Fruit fly (Drosophila melanogaster) whole organism, embryonic: Measurements from ENCODE around the gene Dscam3.

ENCODE experiments used
- Aef1 ChIP-seq: fragments of 200-800 bp; sonication (Bioruptor generic); IDR thresholded peaks from 3 replicates; pipeline ENCODE4 v1.3.6; 2022; ENCODE audit warnings: missing biosample characterization, missing genetic modification characterization
- Bdp1 ChIP-seq: fragments of 200-800 bp; sonication (Bioruptor generic); optimal IDR thresholded peaks from 3 replicates; lab custom pipeline; 2016; ENCODE audit warnings: missing biosample characterization, missing genetic modification characterization
- Blimp-1 ChIP-seq: fragments of 200-800 bp; sonication (Bioruptor generic); optimal IDR thresholded peaks from 3 replicates; lab custom pipeline; 2018; ENCODE audit warnings: missing biosample characterization, missing genetic modification characterization, mild to moderate bottlenecking, moderate library complexity, missing genetic modification reagents
- CG10209 ChIP-seq: fragments of 200-800 bp; sonication (Bioruptor generic); optimal IDR thresholded peaks from 3 replicates; lab custom pipeline; 2017; ENCODE audit warnings: missing biosample characterization, mild to moderate bottlenecking, missing genetic modification characterization, missing genetic modification reagents
- CG12744 ChIP-seq: fragments of 200-800 bp; sonication (Bioruptor generic); optimal IDR thresholded peaks from 2 replicates; lab custom pipeline; 2016; ENCODE audit warnings: missing biosample characterization, missing genetic modification characterization
- CG16779 ChIP-seq: fragments of 200-800 bp; sonication (Bioruptor generic); IDR thresholded peaks from 2 replicates; pipeline ENCODE4 v1.3.6; 2022; ENCODE audit warnings: missing biosample characterization, missing genetic modification characterization
- CG2678 ChIP-seq: fragments of 200-800 bp; sonication (Bioruptor generic); optimal IDR thresholded peaks from 3 replicates; lab custom pipeline; 2019; ENCODE audit warnings: missing biosample characterization, mild to moderate bottlenecking, missing genetic modification characterization, moderate library complexity
- CG2875 ChIP-seq: fragments of 200-800 bp; sonication (Bioruptor generic); optimal IDR thresholded peaks from 2 replicates; lab custom pipeline; 2017; ENCODE audit warnings: missing biosample characterization, mild to moderate bottlenecking, missing genetic modification characterization, missing genetic modification reagents
- CG3281 ChIP-seq: fragments of 200-800 bp; sonication (Bioruptor generic); optimal IDR thresholded peaks from 3 replicates; lab custom pipeline; 2017; ENCODE audit warnings: missing biosample characterization, mild to moderate bottlenecking, missing genetic modification characterization
- CG34376 ChIP-seq: fragments of 200-800 bp; sonication (Bioruptor generic); optimal IDR thresholded peaks from 2 replicates; lab custom pipeline; 2018; ENCODE audit warnings: missing biosample characterization, mild to moderate bottlenecking, missing genetic modification characterization
- CG4424 ChIP-seq: fragments of 200-800 bp; sonication (Bioruptor generic); optimal IDR thresholded peaks from 3 replicates; lab custom pipeline; 2016; ENCODE audit warnings: missing biosample characterization, missing genetic modification characterization
- CG6254 ChIP-seq: fragments of 200-800 bp; sonication (Bioruptor generic); optimal IDR thresholded peaks from 3 replicates; lab custom pipeline; 2017; ENCODE audit warnings: mild to moderate bottlenecking, missing biosample characterization, missing genetic modification reagents, missing genetic modification characterization
- CG6654 ChIP-seq: fragments of 200-800 bp; sonication (Bioruptor generic); optimal IDR thresholded peaks from 2 replicates; lab custom pipeline; 2017; ENCODE audit warnings: missing biosample characterization, mild to moderate bottlenecking, missing genetic modification characterization
- CG9437 ChIP-seq: fragments of 200-800 bp; sonication (Bioruptor generic); optimal IDR thresholded peaks from 2 replicates; lab custom pipeline; 2018; ENCODE audit warnings: missing biosample characterization, mild to moderate bottlenecking, missing genetic modification characterization
- CG9727 ChIP-seq: fragments of 200-800 bp; sonication (Bioruptor generic); optimal IDR thresholded peaks from 3 replicates; lab custom pipeline; 2017; ENCODE audit warnings: missing biosample characterization, mild to moderate bottlenecking, missing genetic modification characterization
- D19A ChIP-seq: fragments of 200-800 bp; optimal IDR thresholded peaks from 3 replicates; lab custom pipeline; 2019; ENCODE audit warnings: missing biosample characterization, mild to moderate bottlenecking, missing genetic modification characterization, moderate library complexity
- Doc3 ChIP-seq: fragments of 200-800 bp; sonication (Bioruptor generic); IDR thresholded peaks from 3 replicates; pipeline ENCODE4 v1.3.6; 2022; ENCODE audit warnings: missing biosample characterization, missing genetic modification characterization; ENCODE audit not compliant: partially characterized antibody
- Ets97D ChIP-seq: fragments of 200-800 bp; sonication (Bioruptor generic); optimal IDR thresholded peaks from 3 replicates; lab custom pipeline; 2016; ENCODE audit warnings: missing biosample characterization, missing genetic modification characterization
- HLH4C ChIP-seq: fragments of 200-800 bp; sonication (Bioruptor generic); IDR thresholded peaks from 3 replicates; pipeline ENCODE4 v1.3.6; 2022; ENCODE audit warnings: missing biosample characterization, missing genetic modification characterization; ENCODE audit not compliant: partially characterized antibody
- Oli ChIP-seq: fragments of 200-800 bp; sonication (Bioruptor generic); optimal IDR thresholded peaks from 2 replicates; lab custom pipeline; 2018; ENCODE audit warnings: missing biosample characterization, mild to moderate bottlenecking, missing genetic modification characterization, moderate library complexity
- PHDP ChIP-seq: fragments of 200-800 bp; sonication (Bioruptor generic); optimal IDR thresholded peaks from 3 replicates; lab custom pipeline; 2018; ENCODE audit warnings: missing biosample characterization, mild to moderate bottlenecking, missing genetic modification characterization, moderate library complexity
- Sin3A ChIP-seq: fragments of >200 bp; optimal IDR thresholded peaks from 2 replicates; lab custom pipeline; 2018
- Sox100B ChIP-seq: fragments of 200-800 bp; sonication (Bioruptor generic); optimal IDR thresholded peaks from 3 replicates; lab custom pipeline; 2018; ENCODE audit warnings: missing biosample characterization, mild to moderate bottlenecking, missing genetic modification characterization
- amos ChIP-seq: fragments of 200-800 bp; sonication (Bioruptor generic); IDR thresholded peaks from 2 replicates; pipeline ENCODE4 v1.3.6; 2022; ENCODE audit warnings: missing biosample characterization, missing genetic modification characterization; ENCODE audit not compliant: partially characterized antibody
- ara ChIP-seq: fragments of 200-800 bp; sonication (Bioruptor generic); IDR thresholded peaks from 2 replicates; pipeline ENCODE4 v1.3.6; 2022; ENCODE audit warnings: missing biosample characterization, missing genetic modification characterization
- az2 ChIP-seq: fragments of 200-800 bp; sonication (Bioruptor generic); optimal IDR thresholded peaks from 3 replicates; lab custom pipeline; 2016; ENCODE audit warnings: missing biosample characterization, missing genetic modification characterization
- btn ChIP-seq: fragments of 200-800 bp; sonication (Bioruptor generic); optimal IDR thresholded peaks from 2 replicates; lab custom pipeline; 2016; ENCODE audit warnings: missing biosample characterization, missing genetic modification characterization
- cad ChIP-seq: fragments of >200 bp; optimal IDR thresholded peaks from 2 replicates; lab custom pipeline; 2017; ENCODE audit warnings: missing biosample characterization, missing genetic modification characterization
- da ChIP-seq: fragments of 200-800 bp; sonication (Bioruptor generic); optimal IDR thresholded peaks from 2 replicates; lab custom pipeline; 2016; ENCODE audit warnings: missing biosample characterization, missing genetic modification characterization
- dan ChIP-seq: fragments of 200-800 bp; sonication (Bioruptor generic); IDR thresholded peaks from 2 replicates; pipeline ENCODE4 v1.3.6; 2022; ENCODE audit warnings: missing biosample characterization, missing genetic modification characterization
- dmrt11E ChIP-seq: fragments of 200-800 bp; sonication (Bioruptor generic); optimal IDR thresholded peaks from 3 replicates; lab custom pipeline; 2018; ENCODE audit warnings: missing biosample characterization, mild to moderate bottlenecking, missing genetic modification characterization, moderate library complexity
- dmrt99B ChIP-seq: fragments of 200-800 bp; sonication (Bioruptor generic); optimal IDR thresholded peaks from 2 replicates; lab custom pipeline; 2018; ENCODE audit warnings: missing biosample characterization, mild to moderate bottlenecking, missing genetic modification characterization, moderate library complexity
- exex ChIP-seq: fragments of 200-800 bp; sonication (Bioruptor generic); optimal IDR thresholded peaks from 4 replicates; lab custom pipeline; 2018; ENCODE audit warnings: missing biosample characterization, mild to moderate bottlenecking, missing genetic modification characterization, moderate library complexity
- h ChIP-seq: fragments of >200 bp; optimal IDR thresholded peaks from 2 replicates; lab custom pipeline; 2017
- inv ChIP-seq: fragments of 200-800 bp; sonication (Bioruptor generic); IDR thresholded peaks from 2 replicates; pipeline ENCODE4 v1.3.6; 2022; ENCODE audit warnings: missing biosample characterization, missing genetic modification characterization; ENCODE audit not compliant: partially characterized antibody
- jing ChIP-seq: fragments of 200-800 bp; sonication (Bioruptor generic); optimal IDR thresholded peaks from 2 replicates; lab custom pipeline; 2018; ENCODE audit warnings: missing biosample characterization, mild to moderate bottlenecking, missing genetic modification characterization
- ken ChIP-seq: fragments of 200-800 bp; sonication (Bioruptor generic); IDR thresholded peaks from 3 replicates; pipeline ENCODE4 v1.3.6; 2022; ENCODE audit warnings: missing biosample characterization, missing genetic modification characterization
- lilli ChIP-seq: fragments of 200-800 bp; sonication (Bioruptor generic); optimal IDR thresholded peaks from 3 replicates; lab custom pipeline; 2016; ENCODE audit warnings: missing biosample characterization, missing genetic modification characterization
- nerfin-1 ChIP-seq: fragments of 200-800 bp; sonication (Bioruptor generic); optimal IDR thresholded peaks from 3 replicates; lab custom pipeline; 2019; ENCODE audit warnings: missing biosample characterization, mild to moderate bottlenecking, missing genetic modification characterization, moderate library complexity
- nom ChIP-seq: fragments of 200-800 bp; sonication (Bioruptor generic); optimal IDR thresholded peaks from 2 replicates; lab custom pipeline; 2017; ENCODE audit warnings: missing biosample characterization, missing genetic modification characterization, mild to moderate bottlenecking, moderate library complexity, missing genetic modification reagents
- onecut ChIP-seq: fragments of 200-800 bp; sonication (Bioruptor generic); IDR thresholded peaks from 2 replicates; pipeline ENCODE4 v1.3.6; 2022; ENCODE audit warnings: missing biosample characterization, missing genetic modification characterization
- pfk ChIP-seq: fragments of 200-800 bp; sonication (Bioruptor generic); optimal IDR thresholded peaks from 2 replicates; lab custom pipeline; 2018; ENCODE audit warnings: missing biosample characterization, mild to moderate bottlenecking, missing genetic modification characterization, moderate library complexity
- ranshi ChIP-seq: fragments of 200-800 bp; sonication (Bioruptor generic); IDR thresholded peaks from 2 replicates; pipeline ENCODE4 v1.3.6; 2022; ENCODE audit warnings: missing biosample characterization, missing genetic modification characterization
- rib ChIP-seq: fragments of 200-800 bp; sonication (Bioruptor generic); IDR thresholded peaks from 2 replicates; pipeline ENCODE4 v1.3.6; 2022; ENCODE audit warnings: missing biosample characterization, missing genetic modification characterization
- sens ChIP-seq: fragments of 200-800 bp; sonication (Bioruptor generic); peaks from one replicate; lab custom pipeline; 2016; ENCODE audit warnings: missing biosample characterization, missing genetic modification characterization
- slp2 ChIP-seq: fragments of 200-800 bp; sonication (Bioruptor generic); optimal IDR thresholded peaks from 2 replicates; lab custom pipeline; 2016; ENCODE audit warnings: missing biosample characterization, missing genetic modification characterization
- sr ChIP-seq: fragments of 200-800 bp; sonication (Bioruptor generic); IDR thresholded peaks from 3 replicates; pipeline ENCODE4 v1.3.6; 2022; ENCODE audit warnings: missing biosample characterization, missing genetic modification characterization
- tll ChIP-seq, 2 experiments: fragments of 200-800 bp in 1 of 2; fragments of >200 bp in 1 of 2; sonication (Bioruptor generic) in 1 of 2; optimal IDR thresholded peaks; 2 replicates each; lab custom pipeline; 2017 to 2019; ENCODE audit warnings: missing biosample characterization in 2 of 2, missing genetic modification characterization in 2 of 2, mild to moderate bottlenecking in 1 of 2, moderate library complexity in 1 of 2
- zf30C ChIP-seq: fragments of 200-800 bp; sonication (Bioruptor generic); optimal IDR thresholded peaks from 3 replicates; lab custom pipeline; 2018; ENCODE audit warnings: missing biosample characterization, mild to moderate bottlenecking, missing genetic modification characterization

Gene Dscam3

dm6 chr3R:17534325-17535105, 29.0 kb upstream of the Dscam3 start, which contains the start of the genes CG5823 and P5cr-2 (continued):
- TF ChIP-seq slp2 = no peak
- no peak for TF ChIP-seq CG6654 (GFP tag; lab: Kevin White, UChicago)
- TF ChIP-seq ken (GFP tag; lab: Robert Waterston, UW) = no peak
- no peak for TF ChIP-seq D19A
- peak; percentile 35 for TF ChIP-seq jing (GFP tag; lab: Kevin White, UChicago)
- TF ChIP-seq pfk (GFP tag; lab: Kevin White, UChicago) = peak; percentile 52
- TF ChIP-seq CG6254 = peak; percentile 20
- no peak for TF ChIP-seq h
- no peak for TF ChIP-seq zf30C (GFP tag; lab: Kevin White, UChicago)
- TF ChIP-seq cad (GFP tag; lab: Kevin White, UChicago) = no peak
- peak; percentile 64; the same call in 1 of the 2 replicates for TF ChIP-seq onecut
- peak; percentile 42 for TF ChIP-seq CG2875
- no peak for TF ChIP-seq Oli
- TF ChIP-seq exex (tag; lab: Kevin White, UChicago) = no peak
- TF ChIP-seq CG16779 (GFP tag; lab: Robert Waterston, UW) = no peak
- TF ChIP-seq CG3281 = no peak
- TF ChIP-seq rib (GFP tag; lab: Robert Waterston, UW) = no peak
- TF ChIP-seq ara (GFP tag; lab: Robert Waterston, UW) = no peak
- peak; percentile 6 for TF ChIP-seq nerfin-1
- peak; percentile 35; the same call in 1 of the 2 replicates for TF ChIP-seq amos (GFP tag; lab: Robert Waterston, UW)
- no peak for TF ChIP-seq CG9437 (GFP tag; lab: Kevin White, UChicago)
- no peak for TF ChIP-seq CG9727 (GFP tag; lab: Kevin White, UChicago)
- peak; percentile 75 for TF ChIP-seq CG10209 (GFP tag; lab: Kevin White, UChicago)
- no peak for TF ChIP-seq CG34376
- peak; percentile 54 for TF ChIP-seq Sox100B (GFP tag; lab: Kevin White, UChicago)
- no peak for TF ChIP-seq dan (GFP tag; lab: Robert Waterston, UW)
- peak; percentile 41 for TF ChIP-seq btn (GFP tag; lab: Kevin White, UChicago)
- peak; percentile 27 for TF ChIP-seq CG2678
- TF ChIP-seq Blimp-1 = peak; percentile 2
- TF ChIP-seq lilli (GFP tag; lab: Kevin White, UChicago) = peak; percentile 59
- peak; percentile 38 for TF ChIP-seq ranshi (GFP tag; lab: Robert Waterston, UW)
- TF ChIP-seq CG12744 (GFP tag; lab: Kevin White, UChicago) = peak; percentile 62
- peak; percentile 72 for TF ChIP-seq Sin3A
- TF ChIP-seq Bdp1 (GFP tag; lab: Kevin White, UChicago) = peak; percentile 17
- no peak for TF ChIP-seq dmrt99B (tag; lab: Kevin White, UChicago)
- 0 out of 3 replicates have a peak, but pooled peaks have one; percentile 19 for TF ChIP-seq Doc3 (GFP tag; lab: Robert Waterston, UW)
- peak; percentile 82 for TF ChIP-seq sens (GFP tag; lab: Kevin White, UChicago)
- TF ChIP-seq CG4424 (GFP tag; lab: Kevin White, UChicago) = no peak
- TF ChIP-seq tll (GFP tag; optimal IDR thresholded peaks at IDR 0.05; lab: Kevin White, UChicago) = peak in 1 of 2 experiments; percentile 11
- no peak for TF ChIP-seq nom (GFP tag; lab: Kevin White, UChicago)
- no peak for TF ChIP-seq sr (GFP tag; lab: Robert Waterston, UW)
- peak; percentile 60; the same call in 2 of the 3 replicates for TF ChIP-seq HLH4C (GFP tag; lab: Robert Waterston, UW)
- peak; percentile 29 for TF ChIP-seq PHDP (tag; lab: Kevin White, UChicago)
- TF ChIP-seq Aef1 (GFP tag; lab: Robert Waterston, UW) = no peak
- peak; percentile 86 for TF ChIP-seq Ets97D (GFP tag; lab: Kevin White, UChicago)
- peak; percentile 46 for TF ChIP-seq da (GFP tag; lab: Kevin White, UChicago)
- TF ChIP-seq az2 = peak; percentile 1
- no peak for TF ChIP-seq inv
- TF ChIP-seq dmrt11E = peak; percentile 39
